Fruit fly (Drosophila melanogaster): ENCODE results near the gene Usp47.

Usp47 gene

dm6 chr3L:5770817-5771425 lies 18.1 kb downstream of the Usp47 start (continued):
- TF ChIP-seq CG2199 (GFP tag; IDR thresholded peaks at IDR 0.05) (0 out of 3 replicates have a peak, but pooled peaks have one; percentile 23), lilli (GFP tag; optimal IDR thresholded peaks at IDR 0.05) (peak; percentile 90), Bteb2 (GFP tag; optimal IDR thresholded peaks at IDR 0.05) (peak; percentile 86), fd102C (GFP tag; optimal IDR thresholded peaks at IDR 0.05) (peak; percentile 0), bcd (GFP tag; optimal IDR thresholded peaks at IDR 0.05) (no peak), gsb-n (tag; optimal IDR thresholded peaks at IDR 0.05) (no peak), pros (GFP tag; optimal IDR thresholded peaks at IDR 0.05) (peak; percentile 70), nmo (GFP tag; optimal IDR thresholded peaks at IDR 0.05) (peak; percentile 89), sim (GFP tag; IDR thresholded peaks at IDR 0.05) (no peak), Vsx1 (GFP tag; optimal IDR thresholded peaks at IDR 0.05) (no peak), shn (GFP tag; optimal IDR thresholded peaks at IDR 0.05) (peak; percentile 91), tna (GFP tag; IDR thresholded peaks at IDR 0.05; ENCODE audit: partially characterized antibody) (no peak), Dad (GFP tag; optimal IDR thresholded peaks at IDR 0.05) (peak; percentile 76), ab (GFP tag; optimal IDR thresholded peaks at IDR 0.05) (peak; percentile 19), CG8290 (GFP tag; optimal IDR thresholded peaks at IDR 0.05) (peak; percentile 53), CG8290 (tag; optimal IDR thresholded peaks at IDR 0.05) (peak; percentile 84 to 92), CG4404 (GFP tag; IDR thresholded peaks at IDR 0.05) (peak; percentile 27; the same call in 1 of the 2 replicates), CG11723 (GFP tag; optimal IDR thresholded peaks at IDR 0.05) (no peak), dmrt11E (tag; optimal IDR thresholded peaks at IDR 0.05) (peak; percentile 80), Sry-δ (GFP tag; optimal IDR thresholded peaks at IDR 0.05) (peak; percentile 63), Sox102F (GFP tag; optimal IDR thresholded peaks at IDR 0.05) (no peak), CG10979 (tag; optimal IDR thresholded peaks at IDR 0.05) (peak; percentile 80), dm (GFP tag; optimal IDR thresholded peaks at IDR 0.05) (peak; percentile 64), ftz-f1 (GFP tag; optimal IDR thresholded peaks at IDR 0.05) (peak; percentile 16), repo (GFP tag; optimal IDR thresholded peaks at IDR 0.05) (peak; percentile 64), CG17359 (tag; optimal IDR thresholded peaks at IDR 0.05) (peak; percentile 75), CG14050 (GFP tag; IDR thresholded peaks at IDR 0.05) (peak; percentile 50), H2.0 (GFP tag; IDR thresholded peaks at IDR 0.05) (peak; percentile 57; the same call in 1 of the 2 replicates), slp2 (GFP tag; optimal IDR thresholded peaks at IDR 0.05) (peak; percentile 82), Hey (tag; optimal IDR thresholded peaks at IDR 0.05) (peak; percentile 22), tap (tag; optimal IDR thresholded peaks at IDR 0.05) (no peak), mirr (GFP tag; optimal IDR thresholded peaks at IDR 0.05) (peak; percentile 88), oc (tag; optimal IDR thresholded peaks at IDR 0.05) (peak; percentile 64), Fer3 (tag; optimal IDR thresholded peaks at IDR 0.05) (peak; percentile 85), Myb (GFP tag; optimal IDR thresholded peaks at IDR 0.05) (peak; percentile 76), peb (GFP tag; IDR thresholded peaks at IDR 0.05) (peak; percentile 48; the same call in 1 of the 2 replicates), Tbp (GFP tag; optimal IDR thresholded peaks at IDR 0.05) (peak; percentile 19), Sin3A (optimal IDR thresholded peaks at IDR 0.05) (no peak), CG17361 (GFP tag; IDR thresholded peaks at IDR 0.05) (peak; percentile 88), Ets65A (GFP tag) (peak; percentile 96), CG18619 (GFP tag; optimal IDR thresholded peaks at IDR 0.05) (peak; percentile 85), CG10274 (GFP tag; optimal IDR thresholded peaks at IDR 0.05) (peak; percentile 64), CG18011 (GFP tag; optimal IDR thresholded peaks at IDR 0.05) (peak; percentile 73), crol (GFP tag; IDR thresholded peaks at IDR 0.05) (peak; percentile 88), CG11093 (GFP tag; IDR thresholded peaks at IDR 0.05) (peak; percentile 58; the same call in 2 of the 3 replicates), CG6272 (GFP tag; IDR thresholded peaks at IDR 0.05) (no peak), CG12219 (GFP tag; optimal IDR thresholded peaks at IDR 0.05) (peak; percentile 84), cas (GFP tag; IDR thresholded peaks at IDR 0.05) (peak; percentile 31; the same call in 1 of the 2 replicates), ase (GFP tag; IDR thresholded peaks at IDR 0.05) (0 out of 3 replicates have a peak, but pooled peaks have one; percentile 18), Nf-YC (tag; optimal IDR thresholded peaks at IDR 0.05) (peak; percentile 93), CG6813 (GFP tag; optimal IDR thresholded peaks at IDR 0.05) (peak; percentile 59)

Measured in whole organism, embryonic.